Fruit fly (Drosophila melanogaster) whole organism, embryonic: ENCODE measurements around the gene CG14331.

ENCODE experiments used
- Ada2b ChIP-seq: fragments of 200-800 bp; sonication (Bioruptor generic); IDR thresholded peaks from 2 replicates; pipeline ENCODE4 v1.3.6; 2022; ENCODE audit warnings: missing biosample characterization, missing genetic modification characterization
- Awh ChIP-seq: fragments of 200-800 bp; sonication (Bioruptor generic); IDR thresholded peaks from 2 replicates; pipeline ENCODE4, ENCODE4 v1.3.6; 2022; ENCODE audit warnings: missing biosample characterization, missing genetic modification characterization
- CG10209 ChIP-seq: fragments of 200-800 bp; sonication (Bioruptor generic); optimal IDR thresholded peaks from 3 replicates; lab custom pipeline; 2017; ENCODE audit warnings: missing biosample characterization, mild to moderate bottlenecking, missing genetic modification characterization, missing genetic modification reagents
- CG11504 ChIP-seq: fragments of 200-800 bp; sonication (Bioruptor generic); optimal IDR thresholded peaks from 3 replicates; lab custom pipeline; 2019; ENCODE audit warnings: missing biosample characterization, mild to moderate bottlenecking, missing genetic modification characterization, moderate library complexity
- CG12769 ChIP-seq: fragments of 200-800 bp; sonication (Bioruptor generic); optimal IDR thresholded peaks from 2 replicates; lab custom pipeline; 2019; ENCODE audit warnings: missing biosample characterization, mild to moderate bottlenecking, missing genetic modification characterization, moderate library complexity
- CG13894 ChIP-seq: fragments of 200-800 bp; sonication (Bioruptor generic); optimal IDR thresholded peaks from 3 replicates; lab custom pipeline; 2018; ENCODE audit warnings: missing biosample characterization, mild to moderate bottlenecking, missing genetic modification characterization, moderate library complexity
- CG16813 ChIP-seq: fragments of 200-800 bp; sonication (Bioruptor generic); IDR thresholded peaks from 3 replicates; pipeline ENCODE4 v1.3.6; 2022; ENCODE audit warnings: missing biosample characterization, missing genetic modification characterization; ENCODE audit not compliant: partially characterized antibody
- CG2875 ChIP-seq: fragments of 200-800 bp; sonication (Bioruptor generic); optimal IDR thresholded peaks from 2 replicates; lab custom pipeline; 2017; ENCODE audit warnings: missing biosample characterization, mild to moderate bottlenecking, missing genetic modification characterization, missing genetic modification reagents
- CG2889 ChIP-seq: fragments of 200-800 bp; sonication (Bioruptor generic); IDR thresholded peaks from 3 replicates; pipeline ENCODE4 v1.3.6; 2022; ENCODE audit warnings: missing biosample characterization, missing genetic modification characterization
- CG31365 ChIP-seq: fragments of 200-800 bp; sonication (Bioruptor generic); optimal IDR thresholded peaks from 2 replicates; lab custom pipeline; 2018; ENCODE audit warnings: missing biosample characterization, mild to moderate bottlenecking, missing genetic modification characterization
- CG3726 ChIP-seq: fragments of 200-800 bp; sonication (Bioruptor generic); IDR thresholded peaks from 3 replicates; pipeline ENCODE4, ENCODE4 v1.3.6; 2022; ENCODE audit warnings: missing biosample characterization, missing genetic modification characterization
- CG3995 ChIP-seq: fragments of 200-800 bp; sonication (Bioruptor generic); optimal IDR thresholded peaks from 3 replicates; lab custom pipeline; 2016; ENCODE audit warnings: missing biosample characterization, missing genetic modification characterization
- CG4617 ChIP-seq: fragments of 200-800 bp; sonication (Bioruptor generic); optimal IDR thresholded peaks from 3 replicates; lab custom pipeline; 2016; ENCODE audit warnings: missing biosample characterization, missing genetic modification characterization, borderline replicate concordance
- CG6175 ChIP-seq: fragments of 200-800 bp; sonication (Bioruptor generic); IDR thresholded peaks from 3 replicates; pipeline ENCODE4 v1.3.6; 2022; ENCODE audit warnings: missing biosample characterization, missing genetic modification characterization
- CG6272 ChIP-seq: fragments of 200-800 bp; sonication (Bioruptor generic); IDR thresholded peaks from 2 replicates; pipeline ENCODE4 v1.3.6; 2022; ENCODE audit warnings: missing biosample characterization, missing genetic modification characterization
- CG6791 ChIP-seq: fragments of 200-800 bp; sonication (Bioruptor generic); IDR thresholded peaks from 3 replicates; pipeline ENCODE4 v1.3.6; 2022; ENCODE audit warnings: missing biosample characterization, missing genetic modification characterization; ENCODE audit not compliant: partially characterized antibody
- CG7786 ChIP-seq: fragments of 200-800 bp; sonication (Bioruptor generic); optimal IDR thresholded peaks from 2 replicates; lab custom pipeline; 2016; ENCODE audit warnings: missing biosample characterization, missing genetic modification characterization
- CG8359 ChIP-seq: fragments of 200-800 bp; sonication (Bioruptor generic); optimal IDR thresholded peaks from 2 replicates; lab custom pipeline; 2017; ENCODE audit warnings: missing biosample characterization, mild to moderate bottlenecking, missing genetic modification characterization, borderline replicate concordance
- CG8765 ChIP-seq: fragments of 200-800 bp; sonication (Bioruptor generic); IDR thresholded peaks from 2 replicates; pipeline ENCODE4 v1.3.6; 2022; ENCODE audit warnings: missing biosample characterization, missing genetic modification characterization
- Dfd ChIP-seq, 2 experiments: fragments of >200 bp; optimal IDR thresholded peaks; 2 replicates each; lab custom pipeline; 2017; ENCODE audit warnings: missing biosample characterization in 2 of 2, missing genetic modification characterization in 2 of 2
- Eip74EF ChIP-seq, 2 experiments: fragments of 200-800 bp in 1 of 2; fragments of >200 bp in 1 of 2; sonication (Bioruptor generic) in 1 of 2; optimal IDR thresholded peaks; 2 replicates each; lab custom pipeline; 2017 to 2019; ENCODE audit warnings: missing biosample characterization in 2 of 2, missing genetic modification characterization in 2 of 2, mild to moderate bottlenecking in 1 of 2, moderate library complexity in 1 of 2
- Ets65A ChIP-seq: fragments of 200-800 bp; sonication (Bioruptor generic); peaks from one replicate; lab custom pipeline; 2016; ENCODE audit warnings: missing biosample characterization, missing genetic modification characterization
- HHEX ChIP-seq: fragments of 200-800 bp; sonication (Bioruptor generic); optimal IDR thresholded peaks from 3 replicates; lab custom pipeline; 2017; ENCODE audit warnings: missing biosample characterization, mild to moderate bottlenecking, missing genetic modification characterization, missing genetic modification reagents
- HLH4C ChIP-seq: fragments of 200-800 bp; sonication (Bioruptor generic); IDR thresholded peaks from 3 replicates; pipeline ENCODE4 v1.3.6; 2022; ENCODE audit warnings: missing biosample characterization, missing genetic modification characterization; ENCODE audit not compliant: partially characterized antibody
- Hmr ChIP-seq: fragments of 200-800 bp; sonication (Bioruptor generic); optimal IDR thresholded peaks from 3 replicates; lab custom pipeline; 2017; ENCODE audit warnings: mild to moderate bottlenecking, missing biosample characterization, missing genetic modification reagents, missing genetic modification characterization
- Hr3 ChIP-seq: fragments of 200-800 bp; sonication (Bioruptor generic); optimal IDR thresholded peaks from 3 replicates; lab custom pipeline; 2016; ENCODE audit warnings: missing biosample characterization, missing genetic modification characterization
- Meics ChIP-seq: fragments of 200-800 bp; sonication (Bioruptor generic); optimal IDR thresholded peaks from 2 replicates; lab custom pipeline; 2017; ENCODE audit warnings: missing biosample characterization, mild to moderate bottlenecking, missing genetic modification characterization
- NC2α ChIP-seq: fragments of 200-800 bp; sonication (Bioruptor generic); optimal IDR thresholded peaks from 2 replicates; lab custom pipeline; 2016; ENCODE audit warnings: missing biosample characterization, missing genetic modification characterization
- Opbp ChIP-seq: fragments of 200-800 bp; sonication (Bioruptor generic); IDR thresholded peaks from 3 replicates; pipeline ENCODE4 v1.3.6; 2022; ENCODE audit warnings: missing biosample characterization, missing genetic modification characterization; ENCODE audit not compliant: partially characterized antibody
- PHDP ChIP-seq: fragments of 200-800 bp; sonication (Bioruptor generic); optimal IDR thresholded peaks from 3 replicates; lab custom pipeline; 2018; ENCODE audit warnings: missing biosample characterization, mild to moderate bottlenecking, missing genetic modification characterization, moderate library complexity
- ase ChIP-seq: fragments of 200-800 bp; sonication (Bioruptor generic); IDR thresholded peaks from 3 replicates; pipeline ENCODE4 v1.3.6; 2022; ENCODE audit warnings: missing biosample characterization, missing genetic modification characterization
- ato ChIP-seq: fragments of 200-800 bp; sonication (Bioruptor generic); IDR thresholded peaks from 2 replicates; pipeline ENCODE4 v1.3.6; 2022; ENCODE audit warnings: missing biosample characterization, missing genetic modification characterization; ENCODE audit not compliant: partially characterized antibody
- az2 ChIP-seq: fragments of 200-800 bp; sonication (Bioruptor generic); optimal IDR thresholded peaks from 3 replicates; lab custom pipeline; 2016; ENCODE audit warnings: missing biosample characterization, missing genetic modification characterization
- bbx ChIP-seq: fragments of 200-800 bp; sonication (Bioruptor generic); IDR thresholded peaks from 2 replicates; pipeline ENCODE4 v1.3.6; 2022; ENCODE audit warnings: missing biosample characterization, missing genetic modification characterization; ENCODE audit not compliant: partially characterized antibody
- bowl ChIP-seq: fragments of 200-800 bp; sonication (Bioruptor generic); IDR thresholded peaks from 2 replicates; pipeline ENCODE4 v1.3.6; 2022; ENCODE audit warnings: missing biosample characterization, missing genetic modification characterization
- chinmo ChIP-seq: fragments of 200-800 bp; sonication (Bioruptor generic); IDR thresholded peaks from 4 replicates; pipeline ENCODE4 v1.3.6; 2022; ENCODE audit warnings: missing biosample characterization, missing genetic modification characterization; ENCODE audit not compliant: partially characterized antibody
- h ChIP-seq: fragments of >200 bp; optimal IDR thresholded peaks from 2 replicates; lab custom pipeline; 2017
- kah ChIP-seq: fragments of 200-800 bp; sonication (Bioruptor generic); optimal IDR thresholded peaks from 2 replicates; lab custom pipeline; 2018; ENCODE audit warnings: missing biosample characterization, mild to moderate bottlenecking, missing genetic modification characterization
- nmo ChIP-seq: fragments of 200-800 bp; sonication (Bioruptor generic); optimal IDR thresholded peaks from 2 replicates; lab custom pipeline; 2018; ENCODE audit warnings: missing biosample characterization, mild to moderate bottlenecking, missing genetic modification characterization, moderate library complexity
- pita ChIP-seq: fragments of 200-800 bp; sonication (Bioruptor generic); optimal IDR thresholded peaks from 2 replicates; lab custom pipeline; 2017; ENCODE audit warnings: missing biosample characterization, mild to moderate bottlenecking, missing genetic modification characterization
- pzg ChIP-seq: fragments of 200-800 bp; sonication (Bioruptor generic); optimal IDR thresholded peaks from 3 replicates; lab custom pipeline; 2018; ENCODE audit warnings: missing biosample characterization, mild to moderate bottlenecking, missing genetic modification characterization, moderate library complexity
- sd ChIP-seq: fragments of 200-800 bp; sonication (Bioruptor generic); optimal IDR thresholded peaks from 3 replicates; lab custom pipeline; 2018; ENCODE audit warnings: missing biosample characterization, mild to moderate bottlenecking, missing genetic modification characterization, moderate library complexity
- sens ChIP-seq: fragments of 200-800 bp; sonication (Bioruptor generic); peaks from one replicate; lab custom pipeline; 2016; ENCODE audit warnings: missing biosample characterization, missing genetic modification characterization
- sqz ChIP-seq: fragments of 200-800 bp; sonication (Bioruptor generic); optimal IDR thresholded peaks from 3 replicates; lab custom pipeline; 2018; ENCODE audit warnings: missing biosample characterization, mild to moderate bottlenecking, missing genetic modification characterization
- vvl ChIP-seq: fragments of 200-800 bp; sonication (Bioruptor generic); IDR thresholded peaks from 2 replicates; pipeline ENCODE4 v1.3.6; 2022; ENCODE audit warnings: missing biosample characterization, missing genetic modification characterization

The CG14331 gene

dm6 chr3R:17449402-17449801 is 8.9 kb upstream of the CG14331 start (continued):
- TF ChIP-seq nmo (GFP tag; lab: Kevin White, UChicago), result peak; percentile 29
- peak; percentile 69; the same call in 2 of the 3 replicates for TF ChIP-seq Opbp (GFP tag; lab: Robert Waterston, UW)
- TF ChIP-seq CG6272 (GFP tag; lab: Robert Waterston, UW), result 0 out of 2 replicates have a peak, but pooled peaks have one; percentile 25
- no peak for TF ChIP-seq CG4617
- TF ChIP-seq Ets65A (GFP tag; lab: Kevin White, UChicago), result peak; percentile 87
- TF ChIP-seq CG3995 (GFP tag; lab: Kevin White, UChicago), result peak; percentile 28
- TF ChIP-seq CG16813 (GFP tag; lab: Robert Waterston, UW), result peak; percentile 45; the same call in 1 of the 3 replicates
- peak in 1 of 2 experiments; percentile 47 for TF ChIP-seq Dfd (GFP tag; optimal IDR thresholded peaks at IDR 0.05; lab: Kevin White, UChicago)
- TF ChIP-seq CG11504 (tag; lab: Kevin White, UChicago), result peak; percentile 46
- TF ChIP-seq Eip74EF (GFP tag; optimal IDR thresholded peaks at IDR 0.05; lab: Kevin White, UChicago), result no peak
- TF ChIP-seq CG2889, result no peak
- TF ChIP-seq CG13894, result peak; percentile 9
- peak; percentile 69 for TF ChIP-seq CG6791 (GFP tag; lab: Robert Waterston, UW)
- no peak for TF ChIP-seq Ada2b (GFP tag; lab: Robert Waterston, UW)
- TF ChIP-seq CG8765 (GFP tag; lab: Robert Waterston, UW), result no peak
- peak; percentile 48; the same call in 1 of the 2 replicates for TF ChIP-seq bbx
- peak; percentile 97 for TF ChIP-seq CG31365 (tag; lab: Kevin White, UChicago)
- TF ChIP-seq Hr3, result peak; percentile 4
- peak; percentile 15; the same call in 1 of the 3 replicates for TF ChIP-seq HLH4C (GFP tag; lab: Robert Waterston, UW)
- TF ChIP-seq pita (GFP tag; lab: Kevin White, UChicago), result peak; percentile 6
- TF ChIP-seq kah (GFP tag; lab: Kevin White, UChicago), result peak; percentile 64
- TF ChIP-seq az2 (GFP tag; lab: Kevin White, UChicago), result no peak
- no peak for TF ChIP-seq bowl (GFP tag; lab: Robert Waterston, UW)
- TF ChIP-seq sens (GFP tag; lab: Kevin White, UChicago), result peak; percentile 48

dm6 chr3R:17448758-17449157 is 8.2 kb upstream of the CG14331 start, which contains the start of gene Eh:
TSS of gene Eh (minus strand) at chr3R:17448858.
- no peak for TF ChIP-seq CG6175 (GFP tag; lab: Robert Waterston, UW)
- no peak for TF ChIP-seq CG8359
- no peak for TF ChIP-seq CG7786 (GFP tag; lab: Kevin White, UChicago)
- TF ChIP-seq CG2889, result 0 out of 3 replicates have a peak, but pooled peaks have one; percentile 24
- TF ChIP-seq, all 482 proteins: peak for 1

dm6 chr3R:17447615-17448014 is 7.1 kb upstream of the CG14331 start:
- TF ChIP-seq chinmo (0 out of 4 replicates have a peak, but pooled peaks have one; percentile 57), Awh (GFP tag; lab: Robert Waterston, UW) (peak; percentile 61), CG12769 (tag; lab: Kevin White, UChicago) (peak; percentile 60), CG3726 (no peak), Hmr (GFP tag; lab: Kevin White, UChicago) (no peak), sd (peak; percentile 74), vvl (GFP tag; lab: Robert Waterston, UW) (peak; percentile 60; the same call in 1 of the 2 replicates)

dm6 chr3R:17434330-17434729 is 6.2 kb downstream of the CG14331 start, which contains the start of gene CG44090:
TSS of gene CG44090 (minus strand) at chr3R:17434430.
- TF ChIP-seq Meics (GFP tag; lab: Kevin White, UChicago), result no peak
- TF ChIP-seq pzg (GFP tag; lab: Kevin White, UChicago), result no peak
- TF ChIP-seq ase, result no peak
- no peak for TF ChIP-seq CG2875 (GFP tag; lab: Kevin White, UChicago)
- no peak for TF ChIP-seq ato (GFP tag; lab: Robert Waterston, UW)
- TF ChIP-seq PHDP, result no peak
- TF ChIP-seq sqz (GFP tag; lab: Kevin White, UChicago), result no peak
- no peak for TF ChIP-seq h (lab: Kevin White, UChicago)
- TF ChIP-seq HHEX, result no peak
- TF ChIP-seq CG10209, result no peak
- TF ChIP-seq NC2α (GFP tag; lab: Kevin White, UChicago), result no peak
- TF ChIP-seq, all 482 proteins: peak for 0
